Worm (Caenorhabditis elegans): ENCODE measurements around the gene ZK686.3.

DNA sequence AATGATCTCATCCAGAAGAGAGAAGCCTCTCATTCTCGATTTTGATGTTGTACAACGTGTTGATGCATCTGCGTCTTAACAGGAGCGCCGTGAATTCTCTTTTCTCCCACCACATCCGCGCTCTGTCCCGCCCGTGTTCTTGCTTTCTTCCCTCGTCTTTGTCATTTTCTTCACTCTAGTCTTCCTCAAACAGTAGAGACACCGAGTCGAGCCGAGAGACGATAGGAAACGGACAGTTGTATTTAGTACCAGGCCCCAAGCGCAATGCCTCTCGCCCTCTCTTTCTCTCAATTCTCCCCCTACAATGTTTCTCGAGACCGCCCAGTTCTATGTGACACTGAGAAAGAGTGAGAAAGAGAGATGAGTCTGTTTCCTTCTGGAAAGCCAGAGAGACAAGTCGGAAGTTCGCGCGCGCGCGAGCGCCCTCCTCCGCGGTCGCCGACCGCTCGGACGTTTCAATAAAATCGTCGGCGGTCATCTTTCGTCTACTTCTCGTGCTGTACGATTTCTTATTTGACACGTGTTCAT lies 39.3 kb downstream of the ZK686.3 start, which contains the start of gene ZK112.4:
- TF ChIP-seq skn-1 (tag; optimal IDR thresholded peaks at IDR 0.05), result peak; percentile 62
- TF ChIP-seq tbx-2 (tag; optimal IDR thresholded peaks at IDR 0.05), result peak; percentile 63
- no peak for TF ChIP-seq zip-4 (GFP tag; optimal IDR thresholded peaks at IDR 0.05)

Measured in whole organism, L1 larva.